Fruit fly (Drosophila melanogaster) whole organism, prepupa: ENCODE measurements around the gene AdoR.
A peak's percentile ranks its signal among the peaks of the same experiment; 100 is the strongest.

Experiments used
- Blimp-1 ChIP-seq: fragments of 200-800 bp; sonication (Bioruptor generic); optimal IDR thresholded peaks from 3 replicates; lab custom pipeline; 2017; ENCODE audit warnings: missing biosample characterization, missing genetic modification characterization, mild to moderate bottlenecking, moderate library complexity, missing genetic modification reagents
- CG10631 ChIP-seq: fragments of 200-800 bp; sonication (Bioruptor generic); optimal IDR thresholded peaks from 2 replicates; lab custom pipeline; 2016; ENCODE audit warnings: missing biosample characterization, missing genetic modification characterization
- CG11294 ChIP-seq: fragments of 200-800 bp; sonication (Bioruptor generic); IDR thresholded peaks from 2 replicates; pipeline ENCODE4 v1.3.6; 2022; ENCODE audit warnings: missing biosample characterization, missing genetic modification characterization
- CG11762 ChIP-seq: fragments of 200-800 bp; sonication (Bioruptor generic); optimal IDR thresholded peaks from 3 replicates; lab custom pipeline; 2016; ENCODE audit warnings: missing biosample characterization, missing genetic modification characterization; ENCODE audit not compliant: insufficient read depth
- CG15336 ChIP-seq: fragments of 200-800 bp; sonication (Bioruptor generic); IDR thresholded peaks from 2 replicates; pipeline ENCODE4 v1.3.6; 2022; ENCODE audit warnings: missing biosample characterization, missing genetic modification characterization
- CG1621 ChIP-seq: fragments of 200-800 bp; sonication (Bioruptor generic); optimal IDR thresholded peaks from 3 replicates; lab custom pipeline; 2018; ENCODE audit warnings: missing biosample characterization, mild to moderate bottlenecking, missing genetic modification characterization
- CG3032 ChIP-seq: fragments of 200-800 bp; optimal IDR thresholded peaks from 2 replicates; lab custom pipeline; 2019; ENCODE audit warnings: missing biosample characterization, mild to moderate bottlenecking, missing genetic modification characterization, moderate library complexity
- CG31627 ChIP-seq: fragments of 200-800 bp; sonication (Bioruptor generic); optimal IDR thresholded peaks from 3 replicates; lab custom pipeline; 2016; ENCODE audit warnings: missing biosample characterization, missing genetic modification characterization
- CG32006 ChIP-seq: fragments of 200-800 bp; sonication (Bioruptor generic); optimal IDR thresholded peaks from 3 replicates; lab custom pipeline; 2017; ENCODE audit warnings: missing biosample characterization, mild to moderate bottlenecking, missing genetic modification characterization
- CG3919 ChIP-seq: fragments of 200-800 bp; sonication (Bioruptor generic); optimal IDR thresholded peaks from 3 replicates; lab custom pipeline; 2016; ENCODE audit warnings: missing biosample characterization, missing genetic modification characterization
- CG4318 ChIP-seq: fragments of 200-800 bp; sonication (Bioruptor generic); optimal IDR thresholded peaks from 3 replicates; lab custom pipeline; 2017; ENCODE audit warnings: missing biosample characterization, mild to moderate bottlenecking, missing genetic modification characterization
- CG6163 ChIP-seq: fragments of 200-800 bp; sonication (Bioruptor generic); IDR thresholded peaks from 3 replicates; pipeline ENCODE4 v1.3.6; 2022; ENCODE audit warnings: missing biosample characterization, missing genetic modification characterization
- CG6276 ChIP-seq: fragments of 200-800 bp; sonication (Bioruptor generic); optimal IDR thresholded peaks from 2 replicates; lab custom pipeline; 2017; ENCODE audit warnings: missing biosample characterization, mild to moderate bottlenecking, missing genetic modification characterization
- CG6792 ChIP-seq: fragments of 200-800 bp; sonication (Bioruptor generic); optimal IDR thresholded peaks from 3 replicates; lab custom pipeline; 2016; ENCODE audit warnings: missing biosample characterization, missing genetic modification characterization
- CG6808 ChIP-seq: fragments of 200-800 bp; sonication (Bioruptor generic); optimal IDR thresholded peaks from 3 replicates; lab custom pipeline; 2017; ENCODE audit warnings: missing biosample characterization, missing genetic modification characterization, mild to moderate bottlenecking, moderate library complexity, missing genetic modification reagents
- CG6854 ChIP-seq: fragments of 200-800 bp; sonication (Bioruptor generic); optimal IDR thresholded peaks from 2 replicates; lab custom pipeline; 2017; ENCODE audit warnings: missing biosample characterization, mild to moderate bottlenecking, missing genetic modification characterization
- CG7368 ChIP-seq: fragments of 200-800 bp; sonication (Bioruptor generic); optimal IDR thresholded peaks from 3 replicates; lab custom pipeline; 2016; ENCODE audit warnings: missing biosample characterization, missing genetic modification characterization
- CG8319 ChIP-seq: fragments of 200-800 bp; sonication (Bioruptor generic); optimal IDR thresholded peaks from 3 replicates; lab custom pipeline; 2016; ENCODE audit warnings: missing biosample characterization, missing genetic modification characterization
- CG8632 ChIP-seq: fragments of 200-800 bp; sonication (Bioruptor generic); optimal IDR thresholded peaks from 3 replicates; lab custom pipeline; 2016; ENCODE audit warnings: missing biosample characterization, missing genetic modification characterization
- CG9139 ChIP-seq: fragments of 200-800 bp; sonication (Bioruptor generic); optimal IDR thresholded peaks from 3 replicates; lab custom pipeline; 2017; ENCODE audit warnings: missing biosample characterization, mild to moderate bottlenecking, missing genetic modification characterization
- Eip75B ChIP-seq: fragments of 200-800 bp; sonication (Bioruptor generic); optimal IDR thresholded peaks from 3 replicates; lab custom pipeline; 2016; ENCODE audit warnings: missing biosample characterization, missing genetic modification characterization
- Eip78C ChIP-seq: fragments of 200-800 bp; sonication (Bioruptor generic); peaks from one replicate; lab custom pipeline; 2016; ENCODE audit warnings: missing biosample characterization, missing genetic modification characterization
- Eip93F ChIP-seq: fragments of 200-800 bp; sonication (Bioruptor generic); optimal IDR thresholded peaks from 2 replicates; lab custom pipeline; 2016; ENCODE audit warnings: missing biosample characterization, mild to moderate bottlenecking, missing genetic modification characterization
- Ets21C ChIP-seq: fragments of 200-800 bp; sonication (Bioruptor generic); optimal IDR thresholded peaks from 3 replicates; lab custom pipeline; 2016; ENCODE audit warnings: missing biosample characterization, missing genetic modification characterization
- Gug ChIP-seq: fragments of 200-800 bp; sonication (Bioruptor generic); IDR thresholded peaks from 2 replicates; pipeline ENCODE4 v1.3.6; 2022; ENCODE audit warnings: missing biosample characterization, missing genetic modification characterization
- Hr38 ChIP-seq: sonication (Bioruptor generic); optimal IDR thresholded peaks from 2 replicates; lab custom pipeline; 2016; ENCODE audit warnings: missing biosample characterization, missing genetic modification characterization
- Hr39 ChIP-seq: fragments of 200-800 bp; sonication (Bioruptor generic); optimal IDR thresholded peaks from 2 replicates; lab custom pipeline; 2016; ENCODE audit warnings: missing biosample characterization, missing genetic modification characterization
- Hr4 ChIP-seq: fragments of 200-800 bp; sonication (Bioruptor generic); optimal IDR thresholded peaks from 3 replicates; lab custom pipeline; 2016; ENCODE audit warnings: missing biosample characterization, missing genetic modification characterization
- Lpt ChIP-seq: fragments of 200-800 bp; sonication (Bioruptor generic); optimal IDR thresholded peaks from 3 replicates; lab custom pipeline; 2016; ENCODE audit warnings: missing biosample characterization, missing genetic modification characterization
- Met ChIP-seq: fragments of 200-800 bp; sonication (Bioruptor generic); optimal IDR thresholded peaks from 3 replicates; lab custom pipeline; 2016; ENCODE audit warnings: missing biosample characterization, missing genetic modification characterization
- OdsH ChIP-seq: fragments of 200-800 bp; sonication (Bioruptor generic); optimal IDR thresholded peaks from 3 replicates; lab custom pipeline; 2016; ENCODE audit warnings: missing biosample characterization, missing genetic modification characterization
- Sox102F ChIP-seq: fragments of 200-800 bp; sonication (Bioruptor generic); optimal IDR thresholded peaks from 2 replicates; lab custom pipeline; 2016; ENCODE audit warnings: missing biosample characterization, mild to moderate bottlenecking, missing genetic modification characterization
- Sox14 ChIP-seq: fragments of 200-800 bp; sonication (Bioruptor generic); optimal IDR thresholded peaks from 3 replicates; lab custom pipeline; 2016; ENCODE audit warnings: missing biosample characterization, missing genetic modification characterization
- Sox15 ChIP-seq: fragments of 200-800 bp; sonication (Bioruptor generic); optimal IDR thresholded peaks from 3 replicates; lab custom pipeline; 2016; ENCODE audit warnings: missing biosample characterization, missing genetic modification characterization
- achi ChIP-seq: fragments of 200-800 bp; sonication (Bioruptor generic); optimal IDR thresholded peaks from 3 replicates; lab custom pipeline; 2016; ENCODE audit warnings: missing biosample characterization, missing genetic modification characterization
- acj6 ChIP-seq: fragments of 200-800 bp; sonication (Bioruptor generic); optimal IDR thresholded peaks from 3 replicates; lab custom pipeline; 2016; ENCODE audit warnings: missing biosample characterization, missing genetic modification characterization
- cyc ChIP-seq: fragments of 200-800 bp; sonication (Bioruptor generic); optimal IDR thresholded peaks from 3 replicates; lab custom pipeline; 2016; ENCODE audit warnings: missing biosample characterization, missing genetic modification characterization
- fd59A ChIP-seq: fragments of 200-800 bp; sonication (Bioruptor generic); optimal IDR thresholded peaks from 2 replicates; lab custom pipeline; 2017; ENCODE audit warnings: missing biosample characterization, mild to moderate bottlenecking, missing genetic modification characterization, missing genetic modification reagents
- fd85E ChIP-seq: fragments of 200-800 bp; sonication (Bioruptor generic); optimal IDR thresholded peaks from 3 replicates; lab custom pipeline; 2016; ENCODE audit warnings: missing biosample characterization, missing genetic modification characterization
- fkh ChIP-seq: fragments of 200-800 bp; sonication (Bioruptor generic); optimal IDR thresholded peaks from 3 replicates; lab custom pipeline; 2017; ENCODE audit warnings: missing biosample characterization, mild to moderate bottlenecking, missing genetic modification characterization, moderate library complexity
- lz ChIP-seq: fragments of 200-800 bp; sonication (Bioruptor generic); optimal IDR thresholded peaks from 3 replicates; lab custom pipeline; 2016; ENCODE audit warnings: missing biosample characterization, missing genetic modification characterization
- net ChIP-seq: fragments of 200-800 bp; sonication (Bioruptor generic); optimal IDR thresholded peaks from 3 replicates; lab custom pipeline; 2016; ENCODE audit warnings: missing biosample characterization, missing genetic modification characterization
- ss ChIP-seq, 2 experiments: fragments of 200-800 bp; sonication (Bioruptor generic); optimal IDR thresholded peaks; 2 replicates in 1 of 2; 3 replicates in 1 of 2; lab custom pipeline; 2017 to 2018; ENCODE audit warnings: mild to moderate bottlenecking in 2 of 2, missing biosample characterization in 2 of 2, missing genetic modification characterization in 2 of 2, moderate library complexity in 1 of 2
- svp ChIP-seq: fragments of 200-800 bp; sonication (Bioruptor generic); peaks from one replicate; lab custom pipeline; 2016; ENCODE audit warnings: missing biosample characterization, missing genetic modification characterization
- vri ChIP-seq: fragments of 200-800 bp; sonication (Bioruptor generic); optimal IDR thresholded peaks from 3 replicates; lab custom pipeline; 2016; ENCODE audit warnings: missing biosample characterization, mild to moderate bottlenecking, missing genetic modification characterization

AdoR gene

dm6 chr3R:30191462-30191874 lies 42.1 kb upstream of the AdoR start (continued):
- TF ChIP-seq Lpt (GFP tag; lab: Kevin White, UChicago) (no peak), cyc (peak; percentile 74), acj6 (GFP tag; lab: Kevin White, UChicago) (peak; percentile 71), net (GFP tag; lab: Kevin White, UChicago) (peak; percentile 71), fd85E (GFP tag; lab: Kevin White, UChicago) (no peak), CG1621 (tag; lab: Kevin White, UChicago) (no peak), CG6276 (GFP tag; lab: Kevin White, UChicago) (peak; percentile 26), ss (GFP tag; optimal IDR thresholded peaks at IDR 0.05; lab: Kevin White, UChicago) (peak; percentile 58 to 59), Gug (GFP tag; lab: Robert Waterston, UW) (no peak), fd59A (peak; percentile 44), CG9139 (GFP tag; lab: Kevin White, UChicago) (no peak), svp (GFP tag; lab: Kevin White, UChicago) (peak; percentile 95), Hr38 (no peak), CG15336 (no peak), CG10631 (peak; percentile 43), Hr4 (peak; percentile 1), Sox14 (peak; percentile 77), CG4318 (GFP tag; lab: Kevin White, UChicago) (peak; percentile 36), Met (peak; percentile 69), OdsH (peak; percentile 67), Blimp-1 (GFP tag; lab: Kevin White, UChicago) (no peak), fkh (GFP tag; lab: Kevin White, UChicago) (no peak), CG8632 (GFP tag; lab: Kevin White, UChicago) (peak; percentile 62), CG6163 (GFP tag; lab: Robert Waterston, UW) (0 out of 3 replicates have a peak, but pooled peaks have one; percentile 11), CG6808 (GFP tag; lab: Kevin White, UChicago) (peak; percentile 15)

DNA sequence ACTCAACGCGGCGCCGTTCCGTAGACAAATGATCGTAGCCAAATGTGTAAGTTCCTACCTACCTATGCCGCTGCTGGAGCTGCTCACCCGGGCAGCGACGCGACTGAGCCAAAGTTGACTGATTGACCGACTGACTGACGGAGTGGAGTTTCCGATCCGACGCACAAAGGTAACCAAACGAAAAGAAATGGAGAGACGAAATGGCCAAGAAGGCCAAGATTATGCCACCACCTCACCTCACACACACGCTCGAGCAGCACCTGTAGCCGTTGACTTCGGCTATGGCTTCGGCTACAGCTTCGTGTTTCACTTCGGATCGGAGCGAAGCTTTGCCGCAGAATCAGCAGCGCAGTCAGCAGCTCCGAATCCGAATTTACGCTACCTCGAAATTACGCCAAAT lies 41.6 kb upstream of the AdoR start, which contains the start of gene CG9747:
CG9747 (minus strand) TSS at position 206 of the 400 bp plus-strand sequence.
- TF ChIP-seq CG6854 (GFP tag; lab: Kevin White, UChicago) (peak; percentile 35), fkh (GFP tag; lab: Kevin White, UChicago) (peak; percentile 18), CG6163 (GFP tag; lab: Robert Waterston, UW) (no peak), vri (GFP tag; lab: Kevin White, UChicago) (no peak), CG6276 (GFP tag; lab: Kevin White, UChicago) (no peak)

dm6 chr3R:30189836-30190235 lies 40.4 kb upstream of the AdoR start:
- TF ChIP-seq net (GFP tag; lab: Kevin White, UChicago) (peak; percentile 23), svp (GFP tag; lab: Kevin White, UChicago) (peak; percentile 84), CG6276 (GFP tag; lab: Kevin White, UChicago) (no peak), Hr38 (no peak), achi (peak; percentile 64), CG11294 (GFP tag; lab: Robert Waterston, UW) (0 out of 2 replicates have a peak, but pooled peaks have one; percentile 37), CG3032 (tag; lab: Kevin White, UChicago) (peak; percentile 63), CG3919 (GFP tag; lab: Kevin White, UChicago) (peak; percentile 76), vri (GFP tag; lab: Kevin White, UChicago) (peak; percentile 58), acj6 (GFP tag; lab: Kevin White, UChicago) (peak; percentile 73), CG7368 (GFP tag; lab: Kevin White, UChicago) (peak; percentile 60), Sox14 (peak; percentile 52), Met (peak; percentile 69), CG11762 (peak; percentile 24), CG31627 (peak; percentile 76), CG1621 (tag; lab: Kevin White, UChicago) (peak; percentile 53), Blimp-1 (GFP tag; lab: Kevin White, UChicago) (peak; percentile 21), CG8632 (GFP tag; lab: Kevin White, UChicago) (peak; percentile 70), ss (GFP tag; optimal IDR thresholded peaks at IDR 0.05; lab: Kevin White, UChicago) (peak; percentile 22 to 54), Sox15 (GFP tag; lab: Kevin White, UChicago) (peak; percentile 70), CG9139 (GFP tag; lab: Kevin White, UChicago) (peak; percentile 31), Eip78C (GFP tag; lab: Kevin White, UChicago) (peak; percentile 91), Ets21C (GFP tag; lab: Kevin White, UChicago) (peak; percentile 57), Sox102F (GFP tag; lab: Kevin White, UChicago) (peak; percentile 52), lz (peak; percentile 70), Eip75B (GFP tag; lab: Kevin White, UChicago) (peak; percentile 74), Hr39 (GFP tag; lab: Kevin White, UChicago) (peak; percentile 74), CG8319 (peak; percentile 53), Lpt (GFP tag; lab: Kevin White, UChicago) (no peak), Eip93F (GFP tag; lab: Kevin White, UChicago) (peak; percentile 19), CG4318 (GFP tag; lab: Kevin White, UChicago) (peak; percentile 4), CG32006 (GFP tag; lab: Kevin White, UChicago) (peak; percentile 45), fkh (GFP tag; lab: Kevin White, UChicago) (no peak), fd59A (peak; percentile 39), Hr4 (peak; percentile 44), CG6792 (GFP tag; lab: Kevin White, UChicago) (peak; percentile 77)
